Worm (Caenorhabditis elegans): ENCODE results near the gene pgap-3.

pgap-3 gene

DNA sequence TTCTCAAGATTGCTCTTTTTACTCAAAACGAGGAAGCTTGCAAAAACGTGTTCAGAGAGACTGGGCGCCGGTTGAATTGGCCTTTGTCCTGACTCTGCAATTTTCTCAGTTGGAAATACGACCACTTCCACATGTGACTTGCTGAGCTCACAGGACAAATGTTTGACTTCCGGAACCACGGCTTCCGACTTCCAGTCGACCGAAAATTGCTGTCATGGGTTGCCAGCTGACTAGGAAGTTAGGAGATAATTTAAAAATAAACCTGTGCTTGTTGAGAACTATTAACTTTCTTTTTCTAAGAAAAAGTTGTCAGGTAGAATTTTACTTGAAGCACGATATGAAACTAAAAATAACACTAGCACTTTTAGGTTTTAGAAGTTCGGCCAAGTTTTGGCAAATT lies 16.1 kb downstream of the pgap-3 start:
- no peak for TF ChIP-seq ham-2 (GFP tag; optimal IDR thresholded peaks at IDR 0.05)
- TF ChIP-seq ceh-43 (GFP tag; optimal IDR thresholded peaks at IDR 0.05), result no peak
- no peak for TF ChIP-seq mab-5 (tag; optimal IDR thresholded peaks at IDR 0.05)

DNA sequence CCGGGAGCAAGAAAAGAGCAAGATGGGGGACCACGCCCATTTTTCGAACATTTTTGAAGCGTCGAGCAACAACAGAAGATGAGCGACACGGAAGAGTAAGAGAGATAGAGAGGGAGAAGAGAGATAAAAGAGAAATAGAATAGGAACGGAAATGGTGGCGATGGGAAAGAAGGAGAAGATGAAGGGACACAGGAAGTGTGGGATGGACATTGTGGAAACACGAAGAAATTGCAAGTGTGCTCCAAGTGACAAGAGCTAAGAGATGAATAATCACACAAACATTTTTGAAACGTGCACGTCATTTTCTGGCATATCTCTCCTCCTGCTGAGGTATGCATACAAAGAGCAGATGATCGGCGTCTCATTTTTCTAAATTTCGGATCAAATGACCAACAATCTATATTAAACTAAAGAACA lies 17.2 kb downstream of the pgap-3 start:
- TF ChIP-seq ceh-83 (GFP tag; optimal IDR thresholded peaks at IDR 0.05), result no peak
- no peak for TF ChIP-seq mab-5 (tag; optimal IDR thresholded peaks at IDR 0.05)
- no peak for TF ChIP-seq unc-39 (tag; optimal IDR thresholded peaks at IDR 0.05)
- peak; percentile 93 for TF ChIP-seq unc-62 (GFP tag; optimal IDR thresholded peaks at IDR 0.05)
- peak; percentile 94 for TF ChIP-seq unc-120 (tag; optimal IDR thresholded peaks at IDR 0.05; ENCODE audit: poor library complexity, severe bottlenecking)
- TF ChIP-seq bed-3 (GFP tag; optimal IDR thresholded peaks at IDR 0.05), result no peak
- no peak for TF ChIP-seq ham-2 (GFP tag; optimal IDR thresholded peaks at IDR 0.05)
- TF ChIP-seq lsy-2 (tag; optimal IDR thresholded peaks at IDR 0.05), result no peak
- TF ChIP-seq zip-8 (tag; optimal IDR thresholded peaks at IDR 0.05), result no peak
- TF ChIP-seq sptf-1 (tag; optimal IDR thresholded peaks at IDR 0.05), result peak; percentile 37
- TF ChIP-seq nhr-76 (tag; optimal IDR thresholded peaks at IDR 0.05), result no peak
- TF ChIP-seq pha-4 (tag; optimal IDR thresholded peaks at IDR 0.05), result no peak
- no peak for TF ChIP-seq nhr-237 (tag; optimal IDR thresholded peaks at IDR 0.05)
- no peak for TF ChIP-seq ceh-43 (GFP tag; optimal IDR thresholded peaks at IDR 0.05)
- TF ChIP-seq elt-1 (tag; optimal IDR thresholded peaks at IDR 0.05; ENCODE audit: borderline replicate concordance, insufficient read depth), result no peak
- no peak for TF ChIP-seq sem-2 (GFP tag; optimal IDR thresholded peaks at IDR 0.05)
- no peak for TF ChIP-seq blmp-1 (tag; optimal IDR thresholded peaks at IDR 0.05)
- TF ChIP-seq tbx-8 (GFP tag; optimal IDR thresholded peaks at IDR 0.05), result no peak
- peak; percentile 48 for TF ChIP-seq hlh-1 (tag; optimal IDR thresholded peaks at IDR 0.05)
- TF ChIP-seq lin-13 (tag; optimal IDR thresholded peaks at IDR 0.05), result no peak

DNA sequence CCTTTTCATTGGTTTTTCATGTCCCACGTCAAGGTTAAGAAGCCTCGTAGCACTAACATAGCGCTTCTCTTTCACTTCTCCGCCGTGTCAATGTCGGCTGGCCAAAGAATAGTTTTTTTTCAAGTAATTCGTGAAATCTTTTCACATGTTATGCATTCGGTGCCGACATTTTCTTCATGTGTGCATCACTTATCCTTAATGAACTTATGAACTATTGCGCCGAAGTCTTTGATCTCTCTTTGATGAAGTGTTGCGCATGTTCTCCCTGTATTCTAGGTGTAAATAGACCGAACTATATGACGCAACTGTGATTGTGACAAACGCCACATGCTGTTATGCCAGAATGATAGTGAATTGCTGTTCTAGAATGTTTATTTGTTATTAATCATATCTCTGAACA lies 25.6 kb downstream of the pgap-3 start:
- no peak for TF ChIP-seq mab-5 (tag; optimal IDR thresholded peaks at IDR 0.05)
- TF ChIP-seq unc-62 (GFP tag; optimal IDR thresholded peaks at IDR 0.05), result no peak
- peak; percentile 26 for TF ChIP-seq zip-8 (tag; optimal IDR thresholded peaks at IDR 0.05)
- no peak for TF ChIP-seq nhr-28 (tag; optimal IDR thresholded peaks at IDR 0.05)
- TF ChIP-seq blmp-1 (tag; optimal IDR thresholded peaks at IDR 0.05), result no peak
- peak; percentile 28 for TF ChIP-seq nhr-2 (tag; optimal IDR thresholded peaks at IDR 0.05)
- no peak for TF ChIP-seq ceh-83 (GFP tag; optimal IDR thresholded peaks at IDR 0.05)

DNA sequence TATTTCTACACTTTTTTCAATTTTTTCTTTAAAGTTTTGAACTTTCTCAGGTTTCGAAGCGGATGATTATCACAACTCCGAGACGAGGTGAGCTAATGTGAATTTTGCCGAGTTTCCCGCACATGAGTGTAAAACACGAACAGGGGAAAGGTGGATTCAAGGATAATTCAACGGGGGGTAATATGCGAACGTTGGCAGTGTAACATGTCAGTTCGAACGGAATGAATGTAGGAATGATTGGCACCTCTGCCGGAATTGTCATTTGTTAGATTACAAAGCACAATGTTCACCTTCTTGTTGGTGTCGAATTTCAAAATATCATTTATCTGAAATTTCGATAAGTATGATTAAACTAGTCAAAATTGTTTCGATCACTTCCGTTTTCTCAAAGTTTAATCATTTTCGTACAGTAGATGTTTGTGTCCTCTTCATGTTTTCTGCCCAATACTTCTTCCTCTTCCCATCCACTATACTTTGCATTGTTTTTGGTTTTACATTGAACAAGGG lies 28.7 kb downstream of the pgap-3 start, which contains the start of gene picc-1:
Gene picc-1, plus strand, starts transcription at position 51 of the 507 bp plus-strand sequence.
- peak; percentile 36 for TF ChIP-seq hlh-1 (tag; optimal IDR thresholded peaks at IDR 0.05)
- TF ChIP-seq ceh-43 (GFP tag; optimal IDR thresholded peaks at IDR 0.05), result no peak
- no peak for TF ChIP-seq unc-39 (tag; optimal IDR thresholded peaks at IDR 0.05)
- peak; percentile 94 for TF ChIP-seq unc-62 (GFP tag; optimal IDR thresholded peaks at IDR 0.05)
- TF ChIP-seq unc-120 (tag; optimal IDR thresholded peaks at IDR 0.05; ENCODE audit: poor library complexity, severe bottlenecking), result peak; percentile 28

DNA sequence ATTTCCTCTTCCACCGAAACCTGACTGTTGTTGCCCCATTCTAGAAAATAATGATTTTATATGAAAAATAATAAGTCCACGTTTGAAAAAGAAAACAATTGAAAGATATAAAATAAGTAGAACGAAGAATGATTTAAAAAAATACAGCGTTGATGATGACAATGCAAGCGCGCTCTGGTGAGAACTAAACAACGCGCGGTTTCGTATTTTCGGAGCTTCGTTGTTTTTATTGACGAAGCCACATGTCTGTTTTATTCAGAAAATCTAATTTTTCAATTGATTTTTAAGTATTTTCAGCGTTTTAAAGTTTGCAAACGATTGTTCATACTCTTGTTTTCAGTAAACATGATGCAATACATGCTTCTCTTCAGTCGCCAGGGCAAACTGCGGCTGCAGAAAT lies 30.1 kb downstream of the pgap-3 start, which contains the start of the genes rpt-2 and aps-1:
Gene rpt-2, minus strand, starts transcription at position 40 of the 400 bp plus-strand sequence.
Gene aps-1, plus strand, starts transcription at position 341 of the 400 bp plus-strand sequence.
- peak; percentile 85 for TF ChIP-seq lin-13 (tag; optimal IDR thresholded peaks at IDR 0.05)
- no peak for TF ChIP-seq tbx-8 (GFP tag; optimal IDR thresholded peaks at IDR 0.05)
- no peak for TF ChIP-seq nhr-76 (tag; optimal IDR thresholded peaks at IDR 0.05)
- peak; percentile 84 for TF ChIP-seq mep-1 (tag; optimal IDR thresholded peaks at IDR 0.05)
- peak; percentile 45 for TF ChIP-seq unc-62 (GFP tag; optimal IDR thresholded peaks at IDR 0.05)
- peak; percentile 73 for TF ChIP-seq mab-5 (tag; optimal IDR thresholded peaks at IDR 0.05)
- TF ChIP-seq ces-1 (GFP tag; optimal IDR thresholded peaks at IDR 0.05), result peak; percentile 64
- no peak for TF ChIP-seq zip-8 (tag; optimal IDR thresholded peaks at IDR 0.05)
- TF ChIP-seq lsy-2 (tag; optimal IDR thresholded peaks at IDR 0.05), result peak; percentile 66
- no peak for TF ChIP-seq drap-1 (GFP tag; optimal IDR thresholded peaks at IDR 0.05)
- TF ChIP-seq nhr-237 (tag; optimal IDR thresholded peaks at IDR 0.05), result peak; percentile 57
- TF ChIP-seq nhr-2 (tag; optimal IDR thresholded peaks at IDR 0.05), result peak; percentile 5
- TF ChIP-seq pha-4 (tag; optimal IDR thresholded peaks at IDR 0.05), result peak; percentile 80
- peak; percentile 24 for TF ChIP-seq ceh-39 (tag; optimal IDR thresholded peaks at IDR 0.05)
- TF ChIP-seq blmp-1 (tag; optimal IDR thresholded peaks at IDR 0.05), result no peak
- TF ChIP-seq hlh-1 (tag; optimal IDR thresholded peaks at IDR 0.05), result peak; percentile 73
- no peak for TF ChIP-seq unc-120 (tag; optimal IDR thresholded peaks at IDR 0.05; ENCODE audit: poor library complexity, severe bottlenecking)
- TF ChIP-seq nhr-12 (tag; optimal IDR thresholded peaks at IDR 0.05), result no peak

DNA sequence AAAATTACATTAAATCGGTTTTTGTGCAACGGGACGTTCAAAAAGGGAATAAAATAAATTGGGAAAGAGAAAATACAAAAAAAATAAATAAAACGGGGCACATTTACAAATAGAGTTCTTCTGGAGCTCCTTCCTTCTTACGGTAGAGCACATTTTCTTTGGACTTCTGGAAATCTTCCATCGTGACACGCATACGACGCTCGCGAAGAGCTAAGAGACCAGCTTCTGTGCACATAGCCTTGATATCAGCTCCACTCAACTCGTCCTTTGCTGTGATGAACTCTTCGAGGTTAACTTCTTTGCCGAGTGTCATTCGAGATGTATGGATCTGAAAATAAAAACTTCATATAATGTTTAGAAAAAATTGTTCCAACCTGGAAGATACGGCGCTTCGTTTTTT lies 31.6 kb downstream of the pgap-3 start:
- TF ChIP-seq cnd-1 (tag; optimal IDR thresholded peaks at IDR 0.05) (no peak), ham-2 (GFP tag; optimal IDR thresholded peaks at IDR 0.05) (no peak), blmp-1 (tag; optimal IDR thresholded peaks at IDR 0.05) (no peak), flh-1 (GFP tag; optimal IDR thresholded peaks at IDR 0.05) (no peak), nhr-76 (tag; optimal IDR thresholded peaks at IDR 0.05) (no peak), sptf-1 (tag; optimal IDR thresholded peaks at IDR 0.05) (no peak), nhr-237 (tag; optimal IDR thresholded peaks at IDR 0.05) (no peak), snpc-4 (tag; optimal IDR thresholded peaks at IDR 0.05) (no peak), lin-13 (tag; optimal IDR thresholded peaks at IDR 0.05) (no peak), mls-2 (tag; optimal IDR thresholded peaks at IDR 0.05) (no peak), unc-62 (GFP tag; optimal IDR thresholded peaks at IDR 0.05) (no peak), ces-1 (GFP tag; optimal IDR thresholded peaks at IDR 0.05) (no peak), bed-3 (GFP tag; optimal IDR thresholded peaks at IDR 0.05) (no peak)
